Fruit fly (Drosophila melanogaster): ENCODE measurements around the gene CG6766.
A peak's percentile ranks its signal among the peaks of the same experiment; 100 is the strongest.

The CG6766 gene

dm6 chr2L:12004211-12004979 is 36.1 kb downstream of the CG6766 start (continued):
- TF ChIP-seq ss (GFP tag; optimal IDR thresholded peaks at IDR 0.05) = peak in 1 of 2 experiments; percentile 55

- TF ChIP-seq dsx (GFP tag; optimal IDR thresholded peaks at IDR 0.05; ENCODE audit: poor library complexity, severe bottlenecking) = peak; percentile 77
- TF ChIP-seq CG1621 (tag; optimal IDR thresholded peaks at IDR 0.05) = no peak
- no peak for TF ChIP-seq Hr38 (GFP tag; optimal IDR thresholded peaks at IDR 0.05)
- peak; percentile 64 for TF ChIP-seq svp (GFP tag)
Observed at dm6 chr2L:12003792-12004210, 36.7 kb downstream of the CG6766 start.

dm6 chr2L:12002922-12003791 is 37.3 kb downstream of the CG6766 start:
- TF ChIP-seq CG34406 (GFP tag; optimal IDR thresholded peaks at IDR 0.05) (peak; percentile 13), CG6808 (GFP tag; optimal IDR thresholded peaks at IDR 0.05) (no peak), CG6276 (GFP tag; optimal IDR thresholded peaks at IDR 0.05) (peak; percentile 19), Sox102F (GFP tag; optimal IDR thresholded peaks at IDR 0.05) (peak; percentile 7), CG8119 (GFP tag; IDR thresholded peaks at IDR 0.05) (no peak), Eip78C (GFP tag) (peak; percentile 80), cyc (GFP tag; optimal IDR thresholded peaks at IDR 0.05) (no peak), svp (GFP tag) (peak; percentile 88), CG10631 (GFP tag; optimal IDR thresholded peaks at IDR 0.05) (peak; percentile 31), CG11762 (GFP tag; optimal IDR thresholded peaks at IDR 0.05; ENCODE audit: insufficient read depth) (peak; percentile 16), CG31627 (GFP tag; optimal IDR thresholded peaks at IDR 0.05) (peak; percentile 17), topi (GFP tag; optimal IDR thresholded peaks at IDR 0.05) (peak; percentile 7), Blimp-1 (GFP tag; optimal IDR thresholded peaks at IDR 0.05) (peak; percentile 35), net (GFP tag; optimal IDR thresholded peaks at IDR 0.05) (peak; percentile 68), salr (GFP tag; optimal IDR thresholded peaks at IDR 0.05) (peak in 1 of 2 experiments; percentile 28), CG8632 (GFP tag; optimal IDR thresholded peaks at IDR 0.05) (peak; percentile 28), CG11294 (GFP tag; IDR thresholded peaks at IDR 0.05) (no peak), eg (GFP tag; IDR thresholded peaks at IDR 0.05) (no peak), CG3032 (tag; optimal IDR thresholded peaks at IDR 0.05) (peak; percentile 16), esn (GFP tag; optimal IDR thresholded peaks at IDR 0.05) (peak; percentile 48), CG8319 (GFP tag; optimal IDR thresholded peaks at IDR 0.05) (no peak), fkh (GFP tag; optimal IDR thresholded peaks at IDR 0.05) (no peak), Ets21C (GFP tag; optimal IDR thresholded peaks at IDR 0.05) (no peak), vri (GFP tag; optimal IDR thresholded peaks at IDR 0.05) (no peak), fd85E (GFP tag; optimal IDR thresholded peaks at IDR 0.05) (no peak), CG1621 (tag; optimal IDR thresholded peaks at IDR 0.05) (peak; percentile 61), Ets96B (tag; optimal IDR thresholded peaks at IDR 0.05) (no peak), CG16779 (tag; optimal IDR thresholded peaks at IDR 0.05) (peak; percentile 32), CG6792 (GFP tag; optimal IDR thresholded peaks at IDR 0.05) (peak; percentile 15), CG15336 (GFP tag; IDR thresholded peaks at IDR 0.05) (no peak), pdm3 (GFP tag; optimal IDR thresholded peaks at IDR 0.05) (peak; percentile 47), Hr38 (GFP tag; optimal IDR thresholded peaks at IDR 0.05) (no peak), Sox15 (GFP tag; optimal IDR thresholded peaks at IDR 0.05) (no peak), Eip93F (GFP tag; optimal IDR thresholded peaks at IDR 0.05) (no peak), spab (GFP tag; optimal IDR thresholded peaks at IDR 0.05) (no peak), CG10669 (GFP tag; optimal IDR thresholded peaks at IDR 0.05) (no peak), Hr39 (GFP tag; optimal IDR thresholded peaks at IDR 0.05) (peak; percentile 43), Lpt (GFP tag; optimal IDR thresholded peaks at IDR 0.05) (no peak), Sox14 (GFP tag; optimal IDR thresholded peaks at IDR 0.05) (peak; percentile 42), CG4318 (GFP tag; optimal IDR thresholded peaks at IDR 0.05) (peak; percentile 14), OdsH (GFP tag; optimal IDR thresholded peaks at IDR 0.05) (peak; percentile 42), dsx (GFP tag; optimal IDR thresholded peaks at IDR 0.05; ENCODE audit: poor library complexity, severe bottlenecking) (peak; percentile 43)
